Worm (Caenorhabditis elegans): ENCODE measurements around the gene cdh-7.

DNA sequence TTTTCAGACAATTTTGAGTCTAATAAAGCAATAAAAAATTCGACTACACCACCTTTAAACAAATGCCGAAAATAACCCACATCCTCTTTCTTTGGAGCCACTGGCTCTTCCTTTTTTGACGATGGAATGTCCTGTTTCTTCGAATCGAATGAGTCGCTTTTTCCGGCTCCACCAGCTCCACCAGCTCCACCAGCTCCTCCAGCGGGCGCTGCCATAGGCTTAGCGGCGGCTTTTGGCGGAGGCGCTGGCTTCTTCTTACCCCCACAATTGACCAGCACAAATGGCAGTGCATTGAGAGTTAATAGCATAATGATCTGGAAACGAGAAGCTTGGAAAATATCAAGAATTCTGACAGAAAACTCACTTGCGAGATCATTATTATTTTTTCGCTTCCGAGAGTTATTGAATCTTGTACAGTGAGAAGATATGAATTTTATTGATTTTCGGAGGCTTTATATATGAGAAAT is 33.7 kb downstream of the cdh-7 start, which contains the start of gene Y53F4A.2:
- TF ChIP-seq B0261.1 (tag; optimal IDR thresholded peaks at IDR 0.05) (no peak), snpc-4 (GFP tag; optimal IDR thresholded peaks at IDR 0.05) (no peak), snpc-4 (tag; optimal IDR thresholded peaks at IDR 0.05) (no peak), madf-10 (tag; optimal IDR thresholded peaks at IDR 0.05) (no peak), pha-4 (tag; optimal IDR thresholded peaks at IDR 0.05) (no peak), madf-8 (GFP tag; conservative IDR thresholded peaks at IDR 0.05) (no peak)
